Fruit fly (Drosophila melanogaster): ENCODE results near the gene Pvr.

DNA sequence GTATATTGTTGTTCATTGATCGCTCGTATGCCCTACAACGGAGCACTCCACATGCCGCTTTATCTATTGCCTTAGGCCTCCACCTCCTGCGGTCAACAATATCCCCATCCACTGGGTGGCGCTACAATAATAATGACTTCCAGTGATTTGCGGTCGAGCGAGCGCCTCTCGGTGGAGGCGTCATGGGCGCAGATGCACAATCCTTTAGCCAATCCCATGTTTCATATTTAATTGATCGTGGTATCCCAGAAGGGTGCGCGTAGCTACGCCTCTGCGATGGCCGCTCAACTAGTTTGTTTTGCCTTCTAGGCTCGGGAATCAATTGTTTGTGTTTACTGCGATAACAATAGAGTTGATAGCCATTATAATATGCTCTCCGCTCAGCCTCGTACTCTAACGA lies 10.5 kb downstream of the Pvr start:
- no peak for TF ChIP-seq CG8478 (optimal IDR thresholded peaks at IDR 0.05)
- TF ChIP-seq CTCF (optimal IDR thresholded peaks at IDR 0.05): no peak
